Fruit fly (Drosophila melanogaster) whole organism, prepupa: ENCODE results near the gene CG5151.

Source experiments
- Blimp-1 ChIP-seq: fragments of 200-800 bp; sonication (Bioruptor generic); optimal IDR thresholded peaks from 3 replicates; lab custom pipeline; 2017; ENCODE audit warnings: missing biosample characterization, missing genetic modification characterization, mild to moderate bottlenecking, moderate library complexity, missing genetic modification reagents
- CG10631 ChIP-seq: fragments of 200-800 bp; sonication (Bioruptor generic); optimal IDR thresholded peaks from 2 replicates; lab custom pipeline; 2016; ENCODE audit warnings: missing biosample characterization, missing genetic modification characterization
- CG10669 ChIP-seq: fragments of 200-800 bp; sonication (Bioruptor generic); optimal IDR thresholded peaks from 3 replicates; lab custom pipeline; 2018; ENCODE audit warnings: missing biosample characterization, mild to moderate bottlenecking, missing genetic modification characterization, moderate library complexity
- CG11294 ChIP-seq: fragments of 200-800 bp; sonication (Bioruptor generic); IDR thresholded peaks from 2 replicates; pipeline ENCODE4 v1.3.6; 2022; ENCODE audit warnings: missing biosample characterization, missing genetic modification characterization
- CG11762 ChIP-seq: fragments of 200-800 bp; sonication (Bioruptor generic); optimal IDR thresholded peaks from 3 replicates; lab custom pipeline; 2016; ENCODE audit warnings: missing biosample characterization, missing genetic modification characterization; ENCODE audit not compliant: insufficient read depth
- CG1621 ChIP-seq: fragments of 200-800 bp; sonication (Bioruptor generic); optimal IDR thresholded peaks from 3 replicates; lab custom pipeline; 2018; ENCODE audit warnings: missing biosample characterization, mild to moderate bottlenecking, missing genetic modification characterization
- CG16779 ChIP-seq: fragments of 200-800 bp; sonication (Bioruptor generic); optimal IDR thresholded peaks from 3 replicates; lab custom pipeline; 2017; ENCODE audit warnings: missing biosample characterization, mild to moderate bottlenecking, missing genetic modification characterization
- CG3032 ChIP-seq: fragments of 200-800 bp; optimal IDR thresholded peaks from 2 replicates; lab custom pipeline; 2019; ENCODE audit warnings: missing biosample characterization, mild to moderate bottlenecking, missing genetic modification characterization, moderate library complexity
- CG31627 ChIP-seq: fragments of 200-800 bp; sonication (Bioruptor generic); optimal IDR thresholded peaks from 3 replicates; lab custom pipeline; 2016; ENCODE audit warnings: missing biosample characterization, missing genetic modification characterization
- CG34406 ChIP-seq: fragments of 200-800 bp; sonication (Bioruptor generic); optimal IDR thresholded peaks from 3 replicates; lab custom pipeline; 2016; ENCODE audit warnings: missing biosample characterization, missing genetic modification characterization
- CG3919 ChIP-seq: fragments of 200-800 bp; sonication (Bioruptor generic); optimal IDR thresholded peaks from 3 replicates; lab custom pipeline; 2016; ENCODE audit warnings: missing biosample characterization, missing genetic modification characterization
- CG4318 ChIP-seq: fragments of 200-800 bp; sonication (Bioruptor generic); optimal IDR thresholded peaks from 3 replicates; lab custom pipeline; 2017; ENCODE audit warnings: missing biosample characterization, mild to moderate bottlenecking, missing genetic modification characterization
- CG6163 ChIP-seq: fragments of 200-800 bp; sonication (Bioruptor generic); IDR thresholded peaks from 3 replicates; pipeline ENCODE4 v1.3.6; 2022; ENCODE audit warnings: missing biosample characterization, missing genetic modification characterization
- CG6792 ChIP-seq: fragments of 200-800 bp; sonication (Bioruptor generic); optimal IDR thresholded peaks from 3 replicates; lab custom pipeline; 2016; ENCODE audit warnings: missing biosample characterization, missing genetic modification characterization
- CG6854 ChIP-seq: fragments of 200-800 bp; sonication (Bioruptor generic); optimal IDR thresholded peaks from 2 replicates; lab custom pipeline; 2017; ENCODE audit warnings: missing biosample characterization, mild to moderate bottlenecking, missing genetic modification characterization
- CG7368 ChIP-seq: fragments of 200-800 bp; sonication (Bioruptor generic); optimal IDR thresholded peaks from 3 replicates; lab custom pipeline; 2016; ENCODE audit warnings: missing biosample characterization, missing genetic modification characterization
- CG8119 ChIP-seq: fragments of 200-800 bp; sonication (Bioruptor generic); IDR thresholded peaks from 3 replicates; pipeline ENCODE4 v1.3.6; 2022; ENCODE audit warnings: missing biosample characterization, missing genetic modification characterization
- CG8319 ChIP-seq: fragments of 200-800 bp; sonication (Bioruptor generic); optimal IDR thresholded peaks from 3 replicates; lab custom pipeline; 2016; ENCODE audit warnings: missing biosample characterization, missing genetic modification characterization
- CG8632 ChIP-seq: fragments of 200-800 bp; sonication (Bioruptor generic); optimal IDR thresholded peaks from 3 replicates; lab custom pipeline; 2016; ENCODE audit warnings: missing biosample characterization, missing genetic modification characterization
- CG9139 ChIP-seq: fragments of 200-800 bp; sonication (Bioruptor generic); optimal IDR thresholded peaks from 3 replicates; lab custom pipeline; 2017; ENCODE audit warnings: missing biosample characterization, mild to moderate bottlenecking, missing genetic modification characterization
- Eip75B ChIP-seq: fragments of 200-800 bp; sonication (Bioruptor generic); optimal IDR thresholded peaks from 3 replicates; lab custom pipeline; 2016; ENCODE audit warnings: missing biosample characterization, missing genetic modification characterization
- Eip78C ChIP-seq: fragments of 200-800 bp; sonication (Bioruptor generic); peaks from one replicate; lab custom pipeline; 2016; ENCODE audit warnings: missing biosample characterization, missing genetic modification characterization
- Eip93F ChIP-seq: fragments of 200-800 bp; sonication (Bioruptor generic); optimal IDR thresholded peaks from 2 replicates; lab custom pipeline; 2016; ENCODE audit warnings: missing biosample characterization, mild to moderate bottlenecking, missing genetic modification characterization
- Ets21C ChIP-seq: fragments of 200-800 bp; sonication (Bioruptor generic); optimal IDR thresholded peaks from 3 replicates; lab custom pipeline; 2016; ENCODE audit warnings: missing biosample characterization, missing genetic modification characterization
- Hr38 ChIP-seq: sonication (Bioruptor generic); optimal IDR thresholded peaks from 2 replicates; lab custom pipeline; 2016; ENCODE audit warnings: missing biosample characterization, missing genetic modification characterization
- Hr39 ChIP-seq: fragments of 200-800 bp; sonication (Bioruptor generic); optimal IDR thresholded peaks from 2 replicates; lab custom pipeline; 2016; ENCODE audit warnings: missing biosample characterization, missing genetic modification characterization
- Met ChIP-seq: fragments of 200-800 bp; sonication (Bioruptor generic); optimal IDR thresholded peaks from 3 replicates; lab custom pipeline; 2016; ENCODE audit warnings: missing biosample characterization, missing genetic modification characterization
- OdsH ChIP-seq: fragments of 200-800 bp; sonication (Bioruptor generic); optimal IDR thresholded peaks from 3 replicates; lab custom pipeline; 2016; ENCODE audit warnings: missing biosample characterization, missing genetic modification characterization
- Smox ChIP-seq: fragments of 200-800 bp; sonication (Bioruptor generic); optimal IDR thresholded peaks from 3 replicates; lab custom pipeline; 2016; ENCODE audit warnings: missing biosample characterization, missing genetic modification characterization
- Sox102F ChIP-seq: fragments of 200-800 bp; sonication (Bioruptor generic); optimal IDR thresholded peaks from 2 replicates; lab custom pipeline; 2016; ENCODE audit warnings: missing biosample characterization, mild to moderate bottlenecking, missing genetic modification characterization
- Sox14 ChIP-seq: fragments of 200-800 bp; sonication (Bioruptor generic); optimal IDR thresholded peaks from 3 replicates; lab custom pipeline; 2016; ENCODE audit warnings: missing biosample characterization, missing genetic modification characterization
- achi ChIP-seq: fragments of 200-800 bp; sonication (Bioruptor generic); optimal IDR thresholded peaks from 3 replicates; lab custom pipeline; 2016; ENCODE audit warnings: missing biosample characterization, missing genetic modification characterization
- acj6 ChIP-seq: fragments of 200-800 bp; sonication (Bioruptor generic); optimal IDR thresholded peaks from 3 replicates; lab custom pipeline; 2016; ENCODE audit warnings: missing biosample characterization, missing genetic modification characterization
- cyc ChIP-seq: fragments of 200-800 bp; sonication (Bioruptor generic); optimal IDR thresholded peaks from 3 replicates; lab custom pipeline; 2016; ENCODE audit warnings: missing biosample characterization, missing genetic modification characterization
- dac ChIP-seq: fragments of 200-800 bp; sonication (Bioruptor generic); optimal IDR thresholded peaks from 2 replicates; lab custom pipeline; 2017; ENCODE audit warnings: missing biosample characterization, mild to moderate bottlenecking, missing genetic modification characterization
- esn ChIP-seq: fragments of 200-800 bp; sonication (Bioruptor generic); optimal IDR thresholded peaks from 2 replicates; lab custom pipeline; 2016; ENCODE audit warnings: missing biosample characterization, mild to moderate bottlenecking, missing genetic modification characterization, moderate library complexity
- fkh ChIP-seq: fragments of 200-800 bp; sonication (Bioruptor generic); optimal IDR thresholded peaks from 3 replicates; lab custom pipeline; 2017; ENCODE audit warnings: missing biosample characterization, mild to moderate bottlenecking, missing genetic modification characterization, moderate library complexity
- lz ChIP-seq: fragments of 200-800 bp; sonication (Bioruptor generic); optimal IDR thresholded peaks from 3 replicates; lab custom pipeline; 2016; ENCODE audit warnings: missing biosample characterization, missing genetic modification characterization
- salr ChIP-seq, 2 experiments: fragments of 200-800 bp; sonication (Bioruptor generic); optimal IDR thresholded peaks; 3 replicates each; lab custom pipeline; 2016 to 2018; ENCODE audit warnings: missing biosample characterization in 2 of 2, missing genetic modification characterization in 2 of 2, mild to moderate bottlenecking in 1 of 2
- spab ChIP-seq: fragments of 200-800 bp; sonication (Bioruptor generic); optimal IDR thresholded peaks from 2 replicates; lab custom pipeline; 2017; ENCODE audit warnings: missing biosample characterization, mild to moderate bottlenecking, missing genetic modification characterization, missing genetic modification reagents
- ss ChIP-seq, 2 experiments: fragments of 200-800 bp; sonication (Bioruptor generic); optimal IDR thresholded peaks; 2 replicates in 1 of 2; 3 replicates in 1 of 2; lab custom pipeline; 2017 to 2018; ENCODE audit warnings: mild to moderate bottlenecking in 2 of 2, missing biosample characterization in 2 of 2, missing genetic modification characterization in 2 of 2, moderate library complexity in 1 of 2
- svp ChIP-seq: fragments of 200-800 bp; sonication (Bioruptor generic); peaks from one replicate; lab custom pipeline; 2016; ENCODE audit warnings: missing biosample characterization, missing genetic modification characterization

CG5151 gene

DNA sequence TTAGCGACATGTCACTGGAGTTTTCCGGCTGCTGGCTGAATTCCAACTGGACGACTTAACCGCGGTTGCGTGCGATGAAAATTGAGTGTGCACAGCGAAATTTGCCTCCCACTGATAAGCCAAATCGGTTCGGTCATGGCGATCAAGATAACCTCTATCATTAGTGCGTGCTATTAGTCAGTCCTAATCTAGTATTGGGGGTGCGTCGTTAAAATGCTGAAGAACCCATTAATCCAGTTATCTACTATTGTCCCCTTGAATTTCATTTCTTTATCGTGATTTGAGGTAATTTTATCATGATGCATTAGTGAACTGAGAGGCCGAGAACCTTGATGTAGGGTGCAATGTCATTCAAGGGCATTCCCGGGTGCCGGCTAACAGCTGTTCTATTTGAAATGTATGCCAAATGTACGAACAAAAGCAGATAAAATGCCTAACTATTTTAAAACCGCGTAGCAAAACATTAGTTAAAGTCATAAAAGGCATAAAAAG, 36.0 kb downstream of the CG5151 start, which contains the start of gene Pgm1 (continued):
- TF ChIP-seq salr (GFP tag; optimal IDR thresholded peaks at IDR 0.05; lab: Kevin White, UChicago) = no peak
- TF ChIP-seq CG6854 (GFP tag; lab: Kevin White, UChicago) = peak; percentile 87
- TF ChIP-seq CG10669 (GFP tag; lab: Kevin White, UChicago) = peak; percentile 87
- peak; percentile 95 for TF ChIP-seq lz (GFP tag; lab: Kevin White, UChicago)
- TF ChIP-seq Met (GFP tag; lab: Kevin White, UChicago) = peak; percentile 94
- TF ChIP-seq CG34406 (GFP tag; lab: Kevin White, UChicago) = peak; percentile 87
- TF ChIP-seq dac (GFP tag; lab: Kevin White, UChicago) = no peak
- peak; percentile 89 for TF ChIP-seq achi (GFP tag; lab: Kevin White, UChicago)
- peak; percentile 66; the same call in 1 of the 2 replicates for TF ChIP-seq CG11294 (GFP tag; lab: Robert Waterston, UW)
- TF ChIP-seq Hr38 (GFP tag; lab: Kevin White, UChicago) = peak; percentile 44
- no peak; the same call in 1 of the 3 replicates for TF ChIP-seq CG6163 (GFP tag; lab: Robert Waterston, UW)
- TF ChIP-seq CG11762 (GFP tag; lab: Kevin White, UChicago) = peak; percentile 89
- peak; percentile 97 for TF ChIP-seq Eip78C (GFP tag; lab: Kevin White, UChicago)
- peak; percentile 80 for TF ChIP-seq fkh
- TF ChIP-seq cyc = peak; percentile 94
- TF ChIP-seq CG8119 (GFP tag; lab: Robert Waterston, UW) = no peak; the same call in 1 of the 3 replicates
- TF ChIP-seq OdsH (GFP tag; lab: Kevin White, UChicago) = peak; percentile 93
- peak; percentile 99 for TF ChIP-seq svp (GFP tag; lab: Kevin White, UChicago)
- peak; percentile 89 for TF ChIP-seq Ets21C
- peak; percentile 95 for TF ChIP-seq CG3919
- no peak for TF ChIP-seq CG9139 (GFP tag; lab: Kevin White, UChicago)
- TF ChIP-seq CG3032 = peak; percentile 79
- TF ChIP-seq CG7368 (GFP tag; lab: Kevin White, UChicago) = peak; percentile 96

- TF ChIP-seq CG3032 = no peak
- no peak for TF ChIP-seq Sox102F (GFP tag; lab: Kevin White, UChicago)
- no peak for TF ChIP-seq Sox14 (GFP tag; lab: Kevin White, UChicago)
- TF ChIP-seq CG16779 (tag; lab: Kevin White, UChicago) = no peak
- TF ChIP-seq OdsH (GFP tag; lab: Kevin White, UChicago) = no peak
- no peak for TF ChIP-seq CG8632 (GFP tag; lab: Kevin White, UChicago)
- no peak for TF ChIP-seq CG11762 (GFP tag; lab: Kevin White, UChicago)
- no peak for TF ChIP-seq Met (GFP tag; lab: Kevin White, UChicago)
- TF ChIP-seq Eip78C (GFP tag; lab: Kevin White, UChicago) = no peak
- no peak for TF ChIP-seq dac (GFP tag; lab: Kevin White, UChicago)
- TF ChIP-seq CG7368 (GFP tag; lab: Kevin White, UChicago) = no peak
- TF ChIP-seq Hr39 (GFP tag; lab: Kevin White, UChicago) = no peak
- TF ChIP-seq CG31627 (GFP tag; lab: Kevin White, UChicago) = no peak
- no peak for TF ChIP-seq CG10631 (GFP tag; lab: Kevin White, UChicago)
- TF ChIP-seq salr (GFP tag; optimal IDR thresholded peaks at IDR 0.05; lab: Kevin White, UChicago) = no peak
- no peak for TF ChIP-seq esn (GFP tag; lab: Kevin White, UChicago)
- no peak for TF ChIP-seq svp (GFP tag; lab: Kevin White, UChicago)
- TF ChIP-seq cyc = no peak
- TF ChIP-seq CG6854 (GFP tag; lab: Kevin White, UChicago) = no peak
- TF ChIP-seq, all 60 proteins: peak for 0
Observed at dm6 chr3L:16121791-16122190, 42.7 kb downstream of the CG5151 start, which contains the start of gene Strump. TSS of gene Strump (plus strand) at chr3L:16122002.

DNA sequence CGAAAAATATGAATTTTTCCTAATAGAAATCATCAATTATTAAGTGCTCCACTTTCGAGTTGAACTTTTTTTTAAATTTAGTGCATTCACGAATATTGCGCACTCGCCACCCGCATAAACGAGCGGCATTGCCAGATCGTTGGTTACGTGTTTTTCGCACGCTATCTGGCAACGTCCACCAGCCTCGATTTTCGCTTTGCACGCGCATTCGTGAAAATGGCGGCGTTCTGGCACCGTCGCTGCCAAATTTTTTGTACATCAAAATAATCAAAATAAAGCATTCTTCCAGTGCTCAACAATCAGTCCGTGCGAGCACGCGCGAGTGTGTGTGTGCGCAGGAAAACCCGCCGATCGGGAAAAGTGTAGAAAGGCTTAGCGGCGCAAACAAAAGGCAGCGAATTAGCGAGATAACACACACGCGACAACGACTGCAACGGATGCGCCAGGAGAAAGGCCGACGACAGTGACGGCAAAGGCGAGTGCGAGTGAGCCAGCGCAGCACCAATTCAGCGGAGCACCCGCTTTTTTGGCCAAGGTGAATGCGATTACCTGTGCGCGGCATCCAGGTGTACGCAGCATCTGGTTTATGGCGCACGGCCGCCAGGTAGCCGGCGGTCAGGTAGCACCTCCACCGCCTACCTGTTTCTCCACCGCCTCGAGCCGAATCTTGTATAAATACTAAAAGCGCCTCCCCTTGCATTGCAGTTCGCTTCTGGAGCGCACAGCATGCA, 50.7 kb downstream of the CG5151 start:
- TF ChIP-seq CG6792 (GFP tag; lab: Kevin White, UChicago) = peak; percentile 84
- TF ChIP-seq acj6 (GFP tag; lab: Kevin White, UChicago) = no peak
- TF ChIP-seq achi (GFP tag; lab: Kevin White, UChicago) = no peak
- peak; percentile 92 for TF ChIP-seq Eip93F
- TF ChIP-seq Eip78C (GFP tag; lab: Kevin White, UChicago) = peak; percentile 97
- peak; percentile 77 for TF ChIP-seq CG34406 (GFP tag; lab: Kevin White, UChicago)
- TF ChIP-seq dac (GFP tag; lab: Kevin White, UChicago) = no peak
- no peak for TF ChIP-seq CG4318 (GFP tag; lab: Kevin White, UChicago)
- TF ChIP-seq CG7368 (GFP tag; lab: Kevin White, UChicago) = peak; percentile 85
- peak; percentile 68 for TF ChIP-seq Blimp-1
- TF ChIP-seq Ets21C = no peak
- peak; percentile 86 for TF ChIP-seq CG3919
- no peak for TF ChIP-seq Smox (GFP tag; lab: Kevin White, UChicago)
- peak; percentile 90 for TF ChIP-seq lz (GFP tag; lab: Kevin White, UChicago)
- no peak for TF ChIP-seq svp (GFP tag; lab: Kevin White, UChicago)
- no peak for TF ChIP-seq CG11762 (GFP tag; lab: Kevin White, UChicago)
- no peak for TF ChIP-seq CG9139 (GFP tag; lab: Kevin White, UChicago)
- no peak for TF ChIP-seq CG1621 (tag; lab: Kevin White, UChicago)
- peak; percentile 80 for TF ChIP-seq CG3032
- TF ChIP-seq spab (GFP tag; lab: Kevin White, UChicago) = no peak
- TF ChIP-seq CG8319 (GFP tag; lab: Kevin White, UChicago) = no peak
- TF ChIP-seq Eip75B = no peak
- no peak for TF ChIP-seq Hr38 (GFP tag; lab: Kevin White, UChicago)
- no peak for TF ChIP-seq ss (GFP tag; optimal IDR thresholded peaks at IDR 0.05; lab: Kevin White, UChicago)
- TF ChIP-seq esn (GFP tag; lab: Kevin White, UChicago) = peak; percentile 92
- peak; percentile 92 for TF ChIP-seq CG31627 (GFP tag; lab: Kevin White, UChicago)
